Fruit fly (Drosophila melanogaster) whole organism, embryonic: Measurements from ENCODE around the gene sll.

Source experiments
- Bgb ChIP-seq: fragments of 200-800 bp; sonication (Bioruptor generic); IDR thresholded peaks from 2 replicates; pipeline ENCODE4 v1.3.6; 2022; ENCODE audit warnings: missing biosample characterization, missing genetic modification characterization; ENCODE audit not compliant: partially characterized antibody
- CG11398 ChIP-seq: fragments of 200-800 bp; sonication (Bioruptor generic); optimal IDR thresholded peaks from 2 replicates; lab custom pipeline; 2016; ENCODE audit warnings: missing biosample characterization, missing genetic modification characterization
- CG11723 ChIP-seq: fragments of 200-800 bp; sonication (Bioruptor generic); optimal IDR thresholded peaks from 2 replicates; lab custom pipeline; 2017; ENCODE audit warnings: missing biosample characterization, mild to moderate bottlenecking, missing genetic modification characterization
- CG12219 ChIP-seq: fragments of 200-800 bp; sonication (Bioruptor generic); optimal IDR thresholded peaks from 3 replicates; lab custom pipeline; 2018; ENCODE audit warnings: missing biosample characterization, mild to moderate bottlenecking, missing genetic modification characterization
- CG12299 ChIP-seq: fragments of 200-800 bp; sonication (Bioruptor generic); optimal IDR thresholded peaks from 2 replicates; lab custom pipeline; 2018; ENCODE audit warnings: missing biosample characterization, mild to moderate bottlenecking, missing genetic modification characterization
- CG12659 ChIP-seq: fragments of 200-800 bp; sonication (Bioruptor generic); optimal IDR thresholded peaks from 3 replicates; lab custom pipeline; 2017; ENCODE audit warnings: mild to moderate bottlenecking, missing biosample characterization, missing genetic modification reagents, missing genetic modification characterization
- CG14014 ChIP-seq: fragments of 200-800 bp; sonication (Bioruptor generic); IDR thresholded peaks from 2 replicates; pipeline ENCODE4 v1.3.6; 2022; ENCODE audit warnings: missing biosample characterization, missing genetic modification characterization
- CG15073 ChIP-seq: fragments of 200-800 bp; sonication (Bioruptor generic); optimal IDR thresholded peaks from 2 replicates; lab custom pipeline; 2016; ENCODE audit warnings: missing biosample characterization, missing genetic modification characterization
- CG16779 ChIP-seq: fragments of 200-800 bp; sonication (Bioruptor generic); IDR thresholded peaks from 2 replicates; pipeline ENCODE4 v1.3.6; 2022; ENCODE audit warnings: missing biosample characterization, missing genetic modification characterization
- CG16813 ChIP-seq: fragments of 200-800 bp; sonication (Bioruptor generic); IDR thresholded peaks from 3 replicates; pipeline ENCODE4 v1.3.6; 2022; ENCODE audit warnings: missing biosample characterization, missing genetic modification characterization; ENCODE audit not compliant: partially characterized antibody
- CG2875 ChIP-seq: fragments of 200-800 bp; sonication (Bioruptor generic); optimal IDR thresholded peaks from 2 replicates; lab custom pipeline; 2017; ENCODE audit warnings: missing biosample characterization, mild to moderate bottlenecking, missing genetic modification characterization, missing genetic modification reagents
- CG4617 ChIP-seq: fragments of 200-800 bp; sonication (Bioruptor generic); optimal IDR thresholded peaks from 3 replicates; lab custom pipeline; 2016; ENCODE audit warnings: missing biosample characterization, missing genetic modification characterization, borderline replicate concordance
- CG6254 ChIP-seq: fragments of 200-800 bp; sonication (Bioruptor generic); optimal IDR thresholded peaks from 3 replicates; lab custom pipeline; 2017; ENCODE audit warnings: mild to moderate bottlenecking, missing biosample characterization, missing genetic modification reagents, missing genetic modification characterization
- CG6272 ChIP-seq: fragments of 200-800 bp; sonication (Bioruptor generic); IDR thresholded peaks from 2 replicates; pipeline ENCODE4 v1.3.6; 2022; ENCODE audit warnings: missing biosample characterization, missing genetic modification characterization
- CG6791 ChIP-seq: fragments of 200-800 bp; sonication (Bioruptor generic); IDR thresholded peaks from 3 replicates; pipeline ENCODE4 v1.3.6; 2022; ENCODE audit warnings: missing biosample characterization, missing genetic modification characterization; ENCODE audit not compliant: partially characterized antibody
- CG8290 ChIP-seq, 3 experiments: fragments of 200-800 bp; sonication (Bioruptor generic); optimal IDR thresholded peaks; 2 replicates each; lab custom pipeline; 2016 to 2019; ENCODE audit warnings: missing biosample characterization in 3 of 3, missing genetic modification characterization in 3 of 3, mild to moderate bottlenecking in 2 of 3, moderate library complexity in 1 of 3
- CG9215 ChIP-seq: fragments of 200-800 bp; sonication (Bioruptor generic); IDR thresholded peaks from 2 replicates; pipeline ENCODE4 v1.3.6; 2022; ENCODE audit warnings: missing biosample characterization, missing genetic modification characterization
- CrebB ChIP-seq: fragments of 200-800 bp; sonication (Bioruptor generic); optimal IDR thresholded peaks from 3 replicates; lab custom pipeline; 2018; ENCODE audit warnings: missing biosample characterization, mild to moderate bottlenecking, missing genetic modification characterization
- D ChIP-seq, 2 experiments: fragments of 200-800 bp in 1 of 2; fragments of >200 bp in 1 of 2; sonication (Bioruptor generic) in 1 of 2; optimal IDR thresholded peaks; 2 replicates in 1 of 2; 3 replicates in 1 of 2; lab custom pipeline; 2017; ENCODE audit warnings: mild to moderate bottlenecking in 1 of 2, missing biosample characterization in 1 of 2, missing genetic modification characterization in 1 of 2, missing genetic modification reagents in 1 of 2
- GATAe ChIP-seq: fragments of 200-800 bp; sonication (Bioruptor generic); conservative IDR thresholded peaks from 2 replicates; pipeline ENCODE4 v1.3.6; 2022; ENCODE audit warnings: missing biosample characterization, missing genetic modification characterization
- HHEX ChIP-seq: fragments of 200-800 bp; sonication (Bioruptor generic); optimal IDR thresholded peaks from 3 replicates; lab custom pipeline; 2017; ENCODE audit warnings: missing biosample characterization, mild to moderate bottlenecking, missing genetic modification characterization, missing genetic modification reagents
- HLH54F ChIP-seq: fragments of 200-800 bp; sonication (Bioruptor generic); optimal IDR thresholded peaks from 3 replicates; lab custom pipeline; 2016; ENCODE audit warnings: missing biosample characterization, missing genetic modification characterization
- Mrtf ChIP-seq: fragments of 200-800 bp; sonication (Bioruptor generic); IDR thresholded peaks from 3 replicates; pipeline ENCODE4 v1.3.6; 2022; ENCODE audit warnings: missing biosample characterization, missing genetic modification characterization
- Myb ChIP-seq: fragments of 200-800 bp; sonication (Bioruptor generic); optimal IDR thresholded peaks from 2 replicates; lab custom pipeline; 2016; ENCODE audit warnings: missing biosample characterization, missing genetic modification characterization
- NFAT ChIP-seq: fragments of 200-800 bp; sonication (Bioruptor generic); IDR thresholded peaks from 2 replicates; pipeline ENCODE4 v1.3.6; 2022; ENCODE audit warnings: missing biosample characterization, missing genetic modification characterization
- Six4 ChIP-seq: fragments of 200-800 bp; sonication (Bioruptor generic); optimal IDR thresholded peaks from 2 replicates; lab custom pipeline; 2016; ENCODE audit warnings: missing biosample characterization, missing genetic modification characterization
- ara ChIP-seq: fragments of 200-800 bp; sonication (Bioruptor generic); IDR thresholded peaks from 2 replicates; pipeline ENCODE4 v1.3.6; 2022; ENCODE audit warnings: missing biosample characterization, missing genetic modification characterization
- ase ChIP-seq: fragments of 200-800 bp; sonication (Bioruptor generic); IDR thresholded peaks from 3 replicates; pipeline ENCODE4 v1.3.6; 2022; ENCODE audit warnings: missing biosample characterization, missing genetic modification characterization
- bbx ChIP-seq: fragments of 200-800 bp; sonication (Bioruptor generic); IDR thresholded peaks from 2 replicates; pipeline ENCODE4 v1.3.6; 2022; ENCODE audit warnings: missing biosample characterization, missing genetic modification characterization; ENCODE audit not compliant: partially characterized antibody
- cas ChIP-seq: fragments of 200-800 bp; sonication (Bioruptor generic); IDR thresholded peaks from 2 replicates; pipeline ENCODE4 v1.3.6; 2022; ENCODE audit warnings: missing biosample characterization, missing genetic modification characterization
- crol ChIP-seq: fragments of 200-800 bp; sonication (Bioruptor generic); IDR thresholded peaks from 2 replicates; pipeline ENCODE4 v1.3.6; 2022; ENCODE audit warnings: missing biosample characterization, missing genetic modification characterization
- dan ChIP-seq: fragments of 200-800 bp; sonication (Bioruptor generic); IDR thresholded peaks from 2 replicates; pipeline ENCODE4 v1.3.6; 2022; ENCODE audit warnings: missing biosample characterization, missing genetic modification characterization
- fd96Cb ChIP-seq: fragments of 200-800 bp; sonication (Bioruptor generic); optimal IDR thresholded peaks from 2 replicates; lab custom pipeline; 2018; ENCODE audit warnings: missing biosample characterization, mild to moderate bottlenecking, missing genetic modification characterization, moderate library complexity
- fru ChIP-seq: fragments of >200 bp; optimal IDR thresholded peaks from 2 replicates; lab custom pipeline; 2017
- lmd ChIP-seq: fragments of 200-800 bp; sonication (Bioruptor generic); IDR thresholded peaks from 2 replicates; pipeline ENCODE4 v1.3.6; 2022; ENCODE audit warnings: missing biosample characterization, missing genetic modification characterization
- lola ChIP-seq, 3 experiments: fragments of >200 bp in 2 of 3; fragments of 200-800 bp in 1 of 3; sonication (Bioruptor generic) in 1 of 3; optimal IDR thresholded peaks; 2 replicates each; lab custom pipeline; 2017 to 2019; ENCODE audit warnings: missing biosample characterization in 3 of 3, missing genetic modification characterization in 3 of 3, mild to moderate bottlenecking in 1 of 3, moderate library complexity in 1 of 3
- maf-S ChIP-seq: fragments of 200-800 bp; sonication (Bioruptor generic); optimal IDR thresholded peaks from 2 replicates; lab custom pipeline; 2016; ENCODE audit warnings: missing biosample characterization, missing genetic modification characterization
- mld ChIP-seq: fragments of 200-800 bp; sonication (Bioruptor generic); IDR thresholded peaks from 3 replicates; pipeline ENCODE4 v1.3.6; 2022; ENCODE audit warnings: missing biosample characterization, missing genetic modification characterization; ENCODE audit not compliant: partially characterized antibody
- nmo ChIP-seq: fragments of 200-800 bp; sonication (Bioruptor generic); optimal IDR thresholded peaks from 2 replicates; lab custom pipeline; 2018; ENCODE audit warnings: missing biosample characterization, mild to moderate bottlenecking, missing genetic modification characterization, moderate library complexity
- peb ChIP-seq: fragments of 200-800 bp; sonication (Bioruptor generic); IDR thresholded peaks from 2 replicates; pipeline ENCODE4 v1.3.6; 2022; ENCODE audit warnings: missing biosample characterization, missing genetic modification characterization
- sens ChIP-seq: fragments of 200-800 bp; sonication (Bioruptor generic); peaks from one replicate; lab custom pipeline; 2016; ENCODE audit warnings: missing biosample characterization, missing genetic modification characterization
- sens-2 ChIP-seq: fragments of 200-800 bp; sonication (Bioruptor generic); IDR thresholded peaks from 2 replicates; pipeline ENCODE4 v1.3.6; 2022; ENCODE audit warnings: missing biosample characterization, missing genetic modification characterization
- sob ChIP-seq: fragments of 200-800 bp; sonication (Bioruptor generic); IDR thresholded peaks from 2 replicates; pipeline ENCODE4 v1.3.6; 2022; ENCODE audit warnings: missing biosample characterization, missing genetic modification characterization
- tll ChIP-seq, 2 experiments: fragments of 200-800 bp in 1 of 2; fragments of >200 bp in 1 of 2; sonication (Bioruptor generic) in 1 of 2; optimal IDR thresholded peaks; 2 replicates each; lab custom pipeline; 2017 to 2019; ENCODE audit warnings: missing biosample characterization in 2 of 2, missing genetic modification characterization in 2 of 2, mild to moderate bottlenecking in 1 of 2, moderate library complexity in 1 of 2
- tna ChIP-seq: fragments of 200-800 bp; sonication (Bioruptor generic); IDR thresholded peaks from 2 replicates; pipeline ENCODE4 v1.3.6; 2022; ENCODE audit warnings: missing biosample characterization, missing genetic modification characterization; ENCODE audit not compliant: partially characterized antibody
- trh ChIP-seq: fragments of 200-800 bp; sonication (Bioruptor generic); optimal IDR thresholded peaks from 2 replicates; lab custom pipeline; 2016; ENCODE audit warnings: missing biosample characterization, missing genetic modification characterization
- tx ChIP-seq: fragments of 200-800 bp; sonication (Bioruptor generic); optimal IDR thresholded peaks from 2 replicates; lab custom pipeline; 2016; ENCODE audit warnings: missing biosample characterization, missing genetic modification characterization

The sll gene

dm6 chr3R:17646102-17647050, 40.5 kb downstream of the sll start (continued):
- TF ChIP-seq sob, result peak; percentile 37; the same call in 1 of the 2 replicates
- TF ChIP-seq crol, result no peak
- no peak for TF ChIP-seq Mrtf (GFP tag; lab: Robert Waterston, UW)
- no peak for TF ChIP-seq dan (GFP tag; lab: Robert Waterston, UW)
- TF ChIP-seq sens (GFP tag; lab: Kevin White, UChicago), result peak; percentile 88
- TF ChIP-seq cas (GFP tag; lab: Robert Waterston, UW), result no peak
- no peak for TF ChIP-seq CG11398 (GFP tag; lab: Kevin White, UChicago)
- no peak for TF ChIP-seq CG4617 (GFP tag; lab: Kevin White, UChicago)
- TF ChIP-seq CG16813 (GFP tag; lab: Robert Waterston, UW), result peak; percentile 86
- TF ChIP-seq CG16779 (GFP tag; lab: Robert Waterston, UW), result no peak
- no peak for TF ChIP-seq fru (lab: Kevin White, UChicago)
- TF ChIP-seq CG12219, result no peak
- no peak for TF ChIP-seq sens-2 (GFP tag; lab: Robert Waterston, UW)
- TF ChIP-seq trh (GFP tag; lab: Kevin White, UChicago), result no peak
- TF ChIP-seq D (optimal IDR thresholded peaks at IDR 0.05; lab: Kevin White, UChicago), result no peak
- no peak for TF ChIP-seq D (GFP tag; optimal IDR thresholded peaks at IDR 0.05; lab: Kevin White, UChicago)
- TF ChIP-seq tna, result peak; percentile 59; the same call in 1 of the 2 replicates
- TF ChIP-seq NFAT (GFP tag; lab: Robert Waterston, UW), result 0 out of 2 replicates have a peak, but pooled peaks have one; percentile 35
- TF ChIP-seq bbx (GFP tag; lab: Robert Waterston, UW), result peak; percentile 69
- TF ChIP-seq ara (GFP tag; lab: Robert Waterston, UW), result peak; percentile 46; the same call in 1 of the 2 replicates
- no peak for TF ChIP-seq CG12659 (GFP tag; lab: Kevin White, UChicago)
- peak; percentile 63; the same call in 2 of the 3 replicates for TF ChIP-seq mld (GFP tag; lab: Robert Waterston, UW)
- no peak for TF ChIP-seq CG12299 (tag; lab: Kevin White, UChicago)
- no peak for TF ChIP-seq CG8290 (GFP tag; optimal IDR thresholded peaks at IDR 0.05; lab: Kevin White, UChicago)
- peak in 1 of 2 experiments; percentile 20 for TF ChIP-seq CG8290 (tag; optimal IDR thresholded peaks at IDR 0.05; lab: Kevin White, UChicago)
- TF ChIP-seq HHEX (GFP tag; lab: Kevin White, UChicago), result no peak
- TF ChIP-seq CrebB, result no peak
- no peak for TF ChIP-seq lmd
- TF ChIP-seq ase, result no peak
- no peak for TF ChIP-seq fd96Cb (tag; lab: Kevin White, UChicago)
- TF ChIP-seq maf-S (GFP tag; lab: Kevin White, UChicago), result no peak
- no peak for TF ChIP-seq CG9215 (GFP tag; lab: Robert Waterston, UW)
- TF ChIP-seq CG11723 (GFP tag; lab: Kevin White, UChicago), result no peak
- TF ChIP-seq GATAe, result no peak
- no peak for TF ChIP-seq Six4 (GFP tag; lab: Kevin White, UChicago)
- peak in 1 of 2 experiments; percentile 36 for TF ChIP-seq tll (GFP tag; optimal IDR thresholded peaks at IDR 0.05; lab: Kevin White, UChicago)
- no peak for TF ChIP-seq CG15073 (GFP tag; lab: Kevin White, UChicago)
- no peak for TF ChIP-seq CG6254
- no peak for TF ChIP-seq lola (GFP tag; optimal IDR thresholded peaks at IDR 0.05; lab: Kevin White, UChicago)
- 0 out of 2 replicates have a peak, but pooled peaks have one; percentile 15 for TF ChIP-seq CG6272
- peak; percentile 70 for TF ChIP-seq Bgb (GFP tag; lab: Robert Waterston, UW)
- no peak for TF ChIP-seq HLH54F
- no peak for TF ChIP-seq nmo
- peak; percentile 78 for TF ChIP-seq CG6791 (GFP tag; lab: Robert Waterston, UW)
- no peak for TF ChIP-seq Myb (GFP tag; lab: Kevin White, UChicago)
- TF ChIP-seq peb (GFP tag; lab: Robert Waterston, UW), result no peak
- TF ChIP-seq CG14014 (GFP tag; lab: Robert Waterston, UW), result no peak
- no peak for TF ChIP-seq CG2875 (GFP tag; lab: Kevin White, UChicago)
- no peak for TF ChIP-seq tx (GFP tag; lab: Kevin White, UChicago)
